Worm (Caenorhabditis elegans) whole organism, mixed stage, embryonic: ENCODE results near the gene fbxb-90.
"Not testable (repeated sequence)": the region's sequence is repeated elsewhere in the genome, so short reads cannot be mapped to it uniquely, and the experiment has no call there.

Experiments used
- M03D4.4 ChIP-seq: sonication (generic microtip); optimal IDR thresholded peaks from 2 replicates; lab custom pipeline; 2017; ENCODE audit warnings: mild to moderate bottlenecking, missing genetic modification characterization, missing compliant biosample characterization
- bed-3 ChIP-seq: fragments of 200-800 bp; sonication (Bioruptor generic); optimal IDR thresholded peaks from 3 replicates; lab custom pipeline; 2018; ENCODE audit warnings: mild to moderate bottlenecking, missing genetic modification characterization, moderate library complexity, missing compliant biosample characterization
- blmp-1 ChIP-seq: fragments of 150-350 bp; optimal IDR thresholded peaks from 2 replicates; lab custom pipeline; 2014; ENCODE audit warnings: missing biosample characterization, missing genetic modification characterization
- ceh-39 ChIP-seq: fragments of 150-350 bp; optimal IDR thresholded peaks from 2 replicates; lab custom pipeline; 2014; ENCODE audit warnings: missing biosample characterization, missing genetic modification characterization
- ceh-43 ChIP-seq: fragments of 200-800 bp; sonication (Bioruptor generic); optimal IDR thresholded peaks from 2 replicates; lab custom pipeline; 2018; ENCODE audit warnings: mild to moderate bottlenecking, missing genetic modification characterization, moderate library complexity, missing compliant biosample characterization
- ceh-83 ChIP-seq: fragments of 200-800 bp; sonication (Bioruptor generic); optimal IDR thresholded peaks from 2 replicates; lab custom pipeline; 2018; ENCODE audit warnings: mild to moderate bottlenecking, missing genetic modification characterization, missing compliant biosample characterization
- ces-1 ChIP-seq: fragments of 150-350 bp; optimal IDR thresholded peaks from 2 replicates; lab custom pipeline; 2014; ENCODE audit warnings: missing biosample characterization, missing genetic modification reagents, missing genetic modification characterization
- drap-1 ChIP-seq: fragments of 200-800 bp; sonication (Bioruptor generic); optimal IDR thresholded peaks from 3 replicates; lab custom pipeline; 2018; ENCODE audit warnings: mild to moderate bottlenecking, missing genetic modification characterization, missing compliant biosample characterization
- elt-1 ChIP-seq: sonication (generic microtip); optimal IDR thresholded peaks from 2 replicates; lab custom pipeline; 2017; ENCODE audit warnings: missing genetic modification characterization, mild to moderate bottlenecking, missing compliant biosample characterization, antibody characterized with exemption, moderate library complexity, borderline replicate concordance; ENCODE audit not compliant: insufficient read depth
- elt-3 ChIP-seq: fragments of 150-350 bp; optimal IDR thresholded peaks from 2 replicates; lab custom pipeline; 2014; ENCODE audit warnings: missing biosample characterization, missing genetic modification characterization
- flh-1 ChIP-seq: fragments of 200-800 bp; sonication (Bioruptor generic); optimal IDR thresholded peaks from 2 replicates; lab custom pipeline; 2018; ENCODE audit warnings: mild to moderate bottlenecking, missing genetic modification characterization, moderate library complexity, missing compliant biosample characterization
- hlh-1 ChIP-seq: fragments of 150-350 bp; optimal IDR thresholded peaks from 2 replicates; lab custom pipeline; 2014; ENCODE audit warnings: missing biosample characterization, missing genetic modification reagents, missing genetic modification characterization
- lin-13 ChIP-seq: fragments of 150-350 bp; optimal IDR thresholded peaks from 2 replicates; lab custom pipeline; 2014; ENCODE audit warnings: missing biosample characterization, missing genetic modification characterization
- lin-32 ChIP-seq: fragments of 200-800 bp; sonication (Bioruptor generic); optimal IDR thresholded peaks from 2 replicates; lab custom pipeline; 2018; ENCODE audit warnings: mild to moderate bottlenecking, missing genetic modification characterization, missing compliant biosample characterization
- lsy-2 ChIP-seq: fragments of 150-350 bp; optimal IDR thresholded peaks from 2 replicates; lab custom pipeline; 2014; ENCODE audit warnings: missing biosample characterization, missing genetic modification characterization
- mep-1 ChIP-seq: fragments of 150-350 bp; optimal IDR thresholded peaks from 2 replicates; lab custom pipeline; 2017; ENCODE audit warnings: missing biosample characterization, missing genetic modification reagents, missing genetic modification characterization, inconsistent platforms
- nhr-12 ChIP-seq: fragments of 150-350 bp; optimal IDR thresholded peaks from 2 replicates; lab custom pipeline; 2014; ENCODE audit warnings: missing biosample characterization, missing genetic modification characterization
- nhr-2 ChIP-seq: fragments of 150-350 bp; optimal IDR thresholded peaks from 2 replicates; lab custom pipeline; 2014; ENCODE audit warnings: missing biosample characterization, missing genetic modification characterization
- nhr-237 ChIP-seq: fragments of 150-350 bp; optimal IDR thresholded peaks from 2 replicates; lab custom pipeline; 2014; ENCODE audit warnings: missing biosample characterization, missing genetic modification characterization
- pha-4 ChIP-seq: fragments of 150-350 bp; optimal IDR thresholded peaks from 2 replicates; lab custom pipeline; 2018; ENCODE audit warnings: missing biosample characterization, missing genetic modification reagents, missing genetic modification characterization
- sem-2 ChIP-seq: fragments of 200-800 bp; sonication (Bioruptor generic); optimal IDR thresholded peaks from 2 replicates; lab custom pipeline; 2018; ENCODE audit warnings: mild to moderate bottlenecking, missing genetic modification characterization, missing compliant biosample characterization
- snpc-4 ChIP-seq: fragments of 150-350 bp; optimal IDR thresholded peaks from 2 replicates; lab custom pipeline; 2014; ENCODE audit warnings: missing biosample characterization, missing genetic modification characterization
- sptf-1 ChIP-seq: sonication (generic microtip); optimal IDR thresholded peaks from 2 replicates; lab custom pipeline; 2017; ENCODE audit warnings: mild to moderate bottlenecking, missing genetic modification characterization, moderate library complexity, missing compliant biosample characterization
- tbx-8 ChIP-seq: fragments of 200-800 bp; sonication (Bioruptor generic); optimal IDR thresholded peaks from 2 replicates; lab custom pipeline; 2018; ENCODE audit warnings: mild to moderate bottlenecking, missing genetic modification characterization, moderate library complexity, missing compliant biosample characterization
- unc-120 ChIP-seq: sonication (generic microtip); optimal IDR thresholded peaks from 2 replicates; lab custom pipeline; 2017; ENCODE audit warnings: missing genetic modification characterization, missing compliant biosample characterization; ENCODE audit not compliant: poor library complexity, severe bottlenecking
- unc-39 ChIP-seq: fragments of 150-350 bp; optimal IDR thresholded peaks from 2 replicates; lab custom pipeline; 2014; ENCODE audit warnings: missing biosample characterization, missing genetic modification characterization
- zip-8 ChIP-seq: fragments of 150-350 bp; optimal IDR thresholded peaks from 2 replicates; lab custom pipeline; 2014; ENCODE audit warnings: missing biosample characterization, missing genetic modification characterization
- ztf-11 ChIP-seq: fragments of 150-350 bp; optimal IDR thresholded peaks from 2 replicates; lab custom pipeline; 2014; ENCODE audit warnings: missing biosample characterization, missing genetic modification characterization

The fbxb-90 gene

DNA sequence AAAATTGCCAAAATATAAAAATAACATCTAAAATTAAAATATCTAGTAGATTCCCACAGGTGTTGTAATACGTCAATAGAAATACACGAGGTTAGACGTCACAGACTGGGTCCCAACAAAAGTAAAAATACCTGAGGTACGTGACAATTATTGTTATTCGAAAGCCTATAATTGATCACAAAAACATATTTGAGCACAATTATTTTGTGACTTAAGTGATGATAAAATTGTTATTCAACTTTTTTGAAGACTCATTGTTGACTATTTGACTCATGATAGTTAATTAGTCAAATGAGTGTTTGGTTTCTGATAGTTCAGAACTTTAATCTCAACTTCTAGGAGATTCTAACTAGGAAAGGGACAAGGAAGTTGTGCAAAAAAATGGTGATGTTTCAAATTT, 29.2 kb upstream of the fbxb-90 start:
- no peak for TF ChIP-seq nhr-2
- no peak for TF ChIP-seq ceh-39

ce11 chrII:3775719-3776118, 27.1 kb upstream of the fbxb-90 start, which contains the start of gene T24E12.3:
TSS of gene T24E12.3 (plus strand) at chrII:3776019.
- TF ChIP-seq M03D4.4 (no peak), sptf-1 (tag; lab: Kevin White, UChicago) (no peak), ceh-43 (GFP tag; lab: Kevin White, UChicago) (no peak)

DNA sequence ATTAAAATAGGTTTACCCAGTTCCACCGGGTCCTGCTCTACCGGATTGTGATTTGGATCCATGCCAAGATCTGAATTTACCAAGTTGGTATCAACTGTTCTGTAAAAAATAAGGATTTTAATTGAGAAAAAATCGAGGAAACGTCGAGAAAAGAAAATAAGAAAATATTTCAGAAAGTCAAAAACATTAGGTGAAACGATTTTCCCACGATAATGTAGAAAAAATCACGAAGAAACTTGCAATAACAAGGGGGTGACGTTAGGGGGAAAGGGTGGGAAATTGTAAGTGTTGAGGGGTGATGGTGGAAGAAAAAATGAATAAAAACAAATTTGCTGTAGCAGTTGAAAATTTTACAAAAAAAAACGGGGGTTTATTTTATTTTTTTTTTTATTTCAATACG, 24.5 kb upstream of the fbxb-90 start, which contains the start of gene T24E12.10:
T24E12.10 (minus strand) TSS at position 101 of the 400 bp plus-strand sequence.
- no peak for TF ChIP-seq nhr-2
- TF ChIP-seq lin-32: no peak

- TF ChIP-seq zip-8 (tag; lab: Kevin White, UChicago): no peak
- no peak for TF ChIP-seq ceh-43 (GFP tag; lab: Kevin White, UChicago)
- no peak for TF ChIP-seq hlh-1 (tag; lab: Kevin White, UChicago)
- no peak for TF ChIP-seq lin-13 (tag; lab: Kevin White, UChicago)
- no peak for TF ChIP-seq flh-1 (GFP tag; lab: Kevin White, UChicago)
- no peak for TF ChIP-seq blmp-1 (tag; lab: Kevin White, UChicago)
- no peak for TF ChIP-seq ceh-83 (GFP tag; lab: Kevin White, UChicago)
- TF ChIP-seq ceh-39: no peak
- no peak for TF ChIP-seq elt-3 (tag; lab: Kevin White, UChicago)
- TF ChIP-seq snpc-4 (tag; lab: Kevin White, UChicago): no peak
- no peak for TF ChIP-seq nhr-2
Measured at ce11 chrII:3771640-3772039, 23.0 kb upstream of the fbxb-90 start.

DNA sequence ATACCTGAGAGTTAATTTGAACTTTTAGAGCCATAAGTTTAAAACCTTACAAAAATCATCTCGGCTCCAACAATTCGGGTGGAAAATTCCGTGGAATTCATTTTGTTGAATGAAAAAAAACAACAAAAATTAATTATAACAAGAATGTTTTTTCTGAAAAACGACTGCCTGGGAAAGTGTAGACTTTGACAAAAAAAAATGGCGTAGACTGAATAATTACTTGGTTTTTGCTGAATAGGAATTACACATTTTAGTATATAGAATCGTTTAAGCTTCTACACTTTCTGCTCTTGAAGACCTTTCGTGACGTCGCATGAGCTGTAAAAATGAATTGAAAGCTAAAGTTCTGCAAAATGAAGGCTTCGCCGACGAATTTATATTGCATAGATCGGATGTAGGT, 15.9 kb upstream of the fbxb-90 start, which contains the start of gene srx-112:
srx-112 (minus strand) TSS at position 101 of the 400 bp plus-strand sequence.
- TF ChIP-seq ceh-83 (GFP tag; lab: Kevin White, UChicago) (no peak), nhr-237 (no peak), bed-3 (no peak), ztf-11 (tag; lab: Kevin White, UChicago) (no peak), drap-1 (no peak), mep-1 (no peak), unc-39 (tag; lab: Kevin White, UChicago) (no peak), pha-4 (tag; lab: Kevin White, UChicago) (no peak), ceh-39 (no peak), elt-1 (tag; lab: Kevin White, UChicago) (no peak), lsy-2 (tag; lab: Kevin White, UChicago) (no peak), elt-3 (tag; lab: Kevin White, UChicago) (no peak), ces-1 (GFP tag; lab: Kevin White, UChicago) (no peak), M03D4.4 (no peak), unc-120 (tag; lab: Kevin White, UChicago) (no peak), nhr-2 (no peak)

DNA sequence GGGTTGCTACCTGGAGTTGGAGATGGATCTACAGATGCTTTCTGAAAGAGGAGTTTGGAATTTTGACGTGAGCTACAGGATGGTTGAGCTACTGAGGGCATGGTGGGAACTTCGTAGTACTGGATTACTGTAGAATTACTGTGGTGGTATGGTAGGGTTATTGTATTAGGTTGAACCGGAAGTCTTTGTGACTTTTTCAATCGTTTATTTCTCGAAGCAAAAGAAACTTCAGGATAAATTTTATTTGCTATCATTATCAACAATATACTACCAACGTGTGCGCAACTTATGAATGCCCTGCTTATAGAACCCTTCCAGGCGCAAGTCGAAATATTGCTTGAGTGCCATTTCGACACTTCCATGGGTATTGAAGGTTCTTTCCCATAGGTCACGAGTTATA, 13.0 kb upstream of the fbxb-90 start, which contains the start of gene T24E12.6:
T24E12.6 (minus strand) TSS at position 101 of the 400 bp plus-strand sequence.
- TF ChIP-seq blmp-1 (tag; lab: Kevin White, UChicago); nhr-237; M03D4.4: not testable (repeated sequence)

ce11 chrII:3759010-3759409, 10.4 kb upstream of the fbxb-90 start, which contains the start of gene T24E12.12:
TSS of gene T24E12.12 (plus strand) at chrII:3759290.
- no peak for TF ChIP-seq lin-32
- TF ChIP-seq ces-1 (GFP tag; lab: Kevin White, UChicago): no peak
- no peak for TF ChIP-seq M03D4.4
- TF ChIP-seq mep-1: no peak
- no peak for TF ChIP-seq sem-2 (GFP tag; lab: Kevin White, UChicago)
- TF ChIP-seq nhr-12: no peak
- no peak for TF ChIP-seq tbx-8 (GFP tag; lab: Kevin White, UChicago)
